Fruit fly (Drosophila melanogaster) whole organism, prepupa: Measurements from ENCODE around the gene yps.

Experiments
- Blimp-1 ChIP-seq: fragments of 200-800 bp; sonication (Bioruptor generic); optimal IDR thresholded peaks from 3 replicates; lab custom pipeline; 2017; ENCODE audit warnings: missing biosample characterization, missing genetic modification characterization, mild to moderate bottlenecking, moderate library complexity, missing genetic modification reagents
- CG10669 ChIP-seq: fragments of 200-800 bp; sonication (Bioruptor generic); optimal IDR thresholded peaks from 3 replicates; lab custom pipeline; 2018; ENCODE audit warnings: missing biosample characterization, mild to moderate bottlenecking, missing genetic modification characterization, moderate library complexity
- CG11294 ChIP-seq: fragments of 200-800 bp; sonication (Bioruptor generic); IDR thresholded peaks from 2 replicates; pipeline ENCODE4 v1.3.6; 2022; ENCODE audit warnings: missing biosample characterization, missing genetic modification characterization
- CG11762 ChIP-seq: fragments of 200-800 bp; sonication (Bioruptor generic); optimal IDR thresholded peaks from 3 replicates; lab custom pipeline; 2016; ENCODE audit warnings: missing biosample characterization, missing genetic modification characterization; ENCODE audit not compliant: insufficient read depth
- CG11902 ChIP-seq: fragments of 200-800 bp; sonication (Bioruptor generic); optimal IDR thresholded peaks from 3 replicates; lab custom pipeline; 2016; ENCODE audit warnings: missing biosample characterization, missing genetic modification characterization
- CG15336 ChIP-seq: fragments of 200-800 bp; sonication (Bioruptor generic); IDR thresholded peaks from 2 replicates; pipeline ENCODE4 v1.3.6; 2022; ENCODE audit warnings: missing biosample characterization, missing genetic modification characterization
- CG16779 ChIP-seq: fragments of 200-800 bp; sonication (Bioruptor generic); optimal IDR thresholded peaks from 3 replicates; lab custom pipeline; 2017; ENCODE audit warnings: missing biosample characterization, mild to moderate bottlenecking, missing genetic modification characterization
- CG3032 ChIP-seq: fragments of 200-800 bp; optimal IDR thresholded peaks from 2 replicates; lab custom pipeline; 2019; ENCODE audit warnings: missing biosample characterization, mild to moderate bottlenecking, missing genetic modification characterization, moderate library complexity
- CG32006 ChIP-seq: fragments of 200-800 bp; sonication (Bioruptor generic); optimal IDR thresholded peaks from 3 replicates; lab custom pipeline; 2017; ENCODE audit warnings: missing biosample characterization, mild to moderate bottlenecking, missing genetic modification characterization
- CG3919 ChIP-seq: fragments of 200-800 bp; sonication (Bioruptor generic); optimal IDR thresholded peaks from 3 replicates; lab custom pipeline; 2016; ENCODE audit warnings: missing biosample characterization, missing genetic modification characterization
- CG4318 ChIP-seq: fragments of 200-800 bp; sonication (Bioruptor generic); optimal IDR thresholded peaks from 3 replicates; lab custom pipeline; 2017; ENCODE audit warnings: missing biosample characterization, mild to moderate bottlenecking, missing genetic modification characterization
- CG6276 ChIP-seq: fragments of 200-800 bp; sonication (Bioruptor generic); optimal IDR thresholded peaks from 2 replicates; lab custom pipeline; 2017; ENCODE audit warnings: missing biosample characterization, mild to moderate bottlenecking, missing genetic modification characterization
- CG6792 ChIP-seq: fragments of 200-800 bp; sonication (Bioruptor generic); optimal IDR thresholded peaks from 3 replicates; lab custom pipeline; 2016; ENCODE audit warnings: missing biosample characterization, missing genetic modification characterization
- CG6808 ChIP-seq: fragments of 200-800 bp; sonication (Bioruptor generic); optimal IDR thresholded peaks from 3 replicates; lab custom pipeline; 2017; ENCODE audit warnings: missing biosample characterization, missing genetic modification characterization, mild to moderate bottlenecking, moderate library complexity, missing genetic modification reagents
- CG7368 ChIP-seq: fragments of 200-800 bp; sonication (Bioruptor generic); optimal IDR thresholded peaks from 3 replicates; lab custom pipeline; 2016; ENCODE audit warnings: missing biosample characterization, missing genetic modification characterization
- CG8119 ChIP-seq: fragments of 200-800 bp; sonication (Bioruptor generic); IDR thresholded peaks from 3 replicates; pipeline ENCODE4 v1.3.6; 2022; ENCODE audit warnings: missing biosample characterization, missing genetic modification characterization
- CG8319 ChIP-seq: fragments of 200-800 bp; sonication (Bioruptor generic); optimal IDR thresholded peaks from 3 replicates; lab custom pipeline; 2016; ENCODE audit warnings: missing biosample characterization, missing genetic modification characterization
- CG8632 ChIP-seq: fragments of 200-800 bp; sonication (Bioruptor generic); optimal IDR thresholded peaks from 3 replicates; lab custom pipeline; 2016; ENCODE audit warnings: missing biosample characterization, missing genetic modification characterization
- CG9139 ChIP-seq: fragments of 200-800 bp; sonication (Bioruptor generic); optimal IDR thresholded peaks from 3 replicates; lab custom pipeline; 2017; ENCODE audit warnings: missing biosample characterization, mild to moderate bottlenecking, missing genetic modification characterization
- Eip75B ChIP-seq: fragments of 200-800 bp; sonication (Bioruptor generic); optimal IDR thresholded peaks from 3 replicates; lab custom pipeline; 2016; ENCODE audit warnings: missing biosample characterization, missing genetic modification characterization
- Eip78C ChIP-seq: fragments of 200-800 bp; sonication (Bioruptor generic); peaks from one replicate; lab custom pipeline; 2016; ENCODE audit warnings: missing biosample characterization, missing genetic modification characterization
- Eip93F ChIP-seq: fragments of 200-800 bp; sonication (Bioruptor generic); optimal IDR thresholded peaks from 2 replicates; lab custom pipeline; 2016; ENCODE audit warnings: missing biosample characterization, mild to moderate bottlenecking, missing genetic modification characterization
- Gug ChIP-seq: fragments of 200-800 bp; sonication (Bioruptor generic); IDR thresholded peaks from 2 replicates; pipeline ENCODE4 v1.3.6; 2022; ENCODE audit warnings: missing biosample characterization, missing genetic modification characterization
- Hr38 ChIP-seq: sonication (Bioruptor generic); optimal IDR thresholded peaks from 2 replicates; lab custom pipeline; 2016; ENCODE audit warnings: missing biosample characterization, missing genetic modification characterization
- Hr39 ChIP-seq: fragments of 200-800 bp; sonication (Bioruptor generic); optimal IDR thresholded peaks from 2 replicates; lab custom pipeline; 2016; ENCODE audit warnings: missing biosample characterization, missing genetic modification characterization
- Hr4 ChIP-seq: fragments of 200-800 bp; sonication (Bioruptor generic); optimal IDR thresholded peaks from 3 replicates; lab custom pipeline; 2016; ENCODE audit warnings: missing biosample characterization, missing genetic modification characterization
- Met ChIP-seq: fragments of 200-800 bp; sonication (Bioruptor generic); optimal IDR thresholded peaks from 3 replicates; lab custom pipeline; 2016; ENCODE audit warnings: missing biosample characterization, missing genetic modification characterization
- OdsH ChIP-seq: fragments of 200-800 bp; sonication (Bioruptor generic); optimal IDR thresholded peaks from 3 replicates; lab custom pipeline; 2016; ENCODE audit warnings: missing biosample characterization, missing genetic modification characterization
- Sox102F ChIP-seq: fragments of 200-800 bp; sonication (Bioruptor generic); optimal IDR thresholded peaks from 2 replicates; lab custom pipeline; 2016; ENCODE audit warnings: missing biosample characterization, mild to moderate bottlenecking, missing genetic modification characterization
- Sox14 ChIP-seq: fragments of 200-800 bp; sonication (Bioruptor generic); optimal IDR thresholded peaks from 3 replicates; lab custom pipeline; 2016; ENCODE audit warnings: missing biosample characterization, missing genetic modification characterization
- Sox15 ChIP-seq: fragments of 200-800 bp; sonication (Bioruptor generic); optimal IDR thresholded peaks from 3 replicates; lab custom pipeline; 2016; ENCODE audit warnings: missing biosample characterization, missing genetic modification characterization
- achi ChIP-seq: fragments of 200-800 bp; sonication (Bioruptor generic); optimal IDR thresholded peaks from 3 replicates; lab custom pipeline; 2016; ENCODE audit warnings: missing biosample characterization, missing genetic modification characterization
- acj6 ChIP-seq: fragments of 200-800 bp; sonication (Bioruptor generic); optimal IDR thresholded peaks from 3 replicates; lab custom pipeline; 2016; ENCODE audit warnings: missing biosample characterization, missing genetic modification characterization
- cyc ChIP-seq: fragments of 200-800 bp; sonication (Bioruptor generic); optimal IDR thresholded peaks from 3 replicates; lab custom pipeline; 2016; ENCODE audit warnings: missing biosample characterization, missing genetic modification characterization
- dac ChIP-seq: fragments of 200-800 bp; sonication (Bioruptor generic); optimal IDR thresholded peaks from 2 replicates; lab custom pipeline; 2017; ENCODE audit warnings: missing biosample characterization, mild to moderate bottlenecking, missing genetic modification characterization
- dsx ChIP-seq: fragments of 200-800 bp; optimal IDR thresholded peaks from 3 replicates; lab custom pipeline; 2019; ENCODE audit warnings: missing biosample characterization, mild to moderate bottlenecking, missing genetic modification characterization, moderate library complexity; ENCODE audit not compliant: poor library complexity, severe bottlenecking
- eg ChIP-seq: fragments of 200-800 bp; sonication (Bioruptor generic); IDR thresholded peaks from 3 replicates; pipeline ENCODE4 v1.3.6; 2022; ENCODE audit warnings: missing biosample characterization, missing genetic modification characterization
- fd59A ChIP-seq: fragments of 200-800 bp; sonication (Bioruptor generic); optimal IDR thresholded peaks from 2 replicates; lab custom pipeline; 2017; ENCODE audit warnings: missing biosample characterization, mild to moderate bottlenecking, missing genetic modification characterization, missing genetic modification reagents
- lz ChIP-seq: fragments of 200-800 bp; sonication (Bioruptor generic); optimal IDR thresholded peaks from 3 replicates; lab custom pipeline; 2016; ENCODE audit warnings: missing biosample characterization, missing genetic modification characterization
- net ChIP-seq: fragments of 200-800 bp; sonication (Bioruptor generic); optimal IDR thresholded peaks from 3 replicates; lab custom pipeline; 2016; ENCODE audit warnings: missing biosample characterization, missing genetic modification characterization
- pdm3 ChIP-seq: fragments of 200-800 bp; sonication (Bioruptor generic); optimal IDR thresholded peaks from 3 replicates; lab custom pipeline; 2016; ENCODE audit warnings: missing biosample characterization, missing genetic modification characterization
- salr ChIP-seq, 2 experiments: fragments of 200-800 bp; sonication (Bioruptor generic); optimal IDR thresholded peaks; 3 replicates each; lab custom pipeline; 2016 to 2018; ENCODE audit warnings: missing biosample characterization in 2 of 2, missing genetic modification characterization in 2 of 2, mild to moderate bottlenecking in 1 of 2
- spab ChIP-seq: fragments of 200-800 bp; sonication (Bioruptor generic); optimal IDR thresholded peaks from 2 replicates; lab custom pipeline; 2017; ENCODE audit warnings: missing biosample characterization, mild to moderate bottlenecking, missing genetic modification characterization, missing genetic modification reagents
- ss ChIP-seq, 2 experiments: fragments of 200-800 bp; sonication (Bioruptor generic); optimal IDR thresholded peaks; 2 replicates in 1 of 2; 3 replicates in 1 of 2; lab custom pipeline; 2017 to 2018; ENCODE audit warnings: mild to moderate bottlenecking in 2 of 2, missing biosample characterization in 2 of 2, missing genetic modification characterization in 2 of 2, moderate library complexity in 1 of 2
- topi ChIP-seq: fragments of 200-800 bp; sonication (Bioruptor generic); optimal IDR thresholded peaks from 3 replicates; lab custom pipeline; 2016; ENCODE audit warnings: missing biosample characterization, missing genetic modification characterization
- vri ChIP-seq: fragments of 200-800 bp; sonication (Bioruptor generic); optimal IDR thresholded peaks from 3 replicates; lab custom pipeline; 2016; ENCODE audit warnings: missing biosample characterization, mild to moderate bottlenecking, missing genetic modification characterization

Gene yps

dm6 chr3L:12138113-12138899 lies 13.4 kb upstream of the yps start, which contains the start of the genes ND-SGDH and RhoGAP68F (continued):
- TF ChIP-seq OdsH (GFP tag; lab: Kevin White, UChicago) (peak; percentile 79), spab (GFP tag; lab: Kevin White, UChicago) (peak; percentile 28), eg (peak; percentile 67; the same call in 2 of the 3 replicates), CG4318 (GFP tag; lab: Kevin White, UChicago) (no peak), dsx (GFP tag; lab: Kevin White, UChicago) (peak; percentile 66), Hr4 (GFP tag; lab: Kevin White, UChicago) (peak; percentile 76), vri (GFP tag; lab: Kevin White, UChicago) (peak; percentile 18), Gug (GFP tag; lab: Robert Waterston, UW) (peak; percentile 36; the same call in 1 of the 2 replicates), CG6808 (GFP tag; lab: Kevin White, UChicago) (peak; percentile 52), Eip78C (GFP tag; lab: Kevin White, UChicago) (peak; percentile 79), Met (GFP tag; lab: Kevin White, UChicago) (peak; percentile 79), Blimp-1 (no peak), achi (GFP tag; lab: Kevin White, UChicago) (peak; percentile 77), salr (GFP tag; optimal IDR thresholded peaks at IDR 0.05; lab: Kevin White, UChicago) (peak in 1 of 2 experiments; percentile 33), CG32006 (peak; percentile 67), CG10669 (GFP tag; lab: Kevin White, UChicago) (peak; percentile 69), cyc (GFP tag; lab: Kevin White, UChicago) (peak; percentile 76), CG8632 (peak; percentile 21), CG8119 (peak; percentile 59; the same call in 1 of the 3 replicates), CG6792 (GFP tag; lab: Kevin White, UChicago) (peak; percentile 68), CG16779 (no peak), CG11762 (GFP tag; lab: Kevin White, UChicago) (peak; percentile 48), CG11294 (GFP tag; lab: Robert Waterston, UW) (peak; percentile 62; the same call in 1 of the 2 replicates), Hr39 (GFP tag; lab: Kevin White, UChicago) (peak; percentile 84)

- TF ChIP-seq dsx (GFP tag; lab: Kevin White, UChicago) (peak; percentile 69), CG11762 (GFP tag; lab: Kevin White, UChicago) (peak; percentile 31), acj6 (GFP tag; lab: Kevin White, UChicago) (peak; percentile 56), OdsH (GFP tag; lab: Kevin White, UChicago) (peak; percentile 64), CG3919 (peak; percentile 72), CG32006 (peak; percentile 11), Hr38 (no peak), CG11902 (GFP tag; lab: Kevin White, UChicago) (peak; percentile 30), Sox102F (no peak), Eip75B (GFP tag; lab: Kevin White, UChicago) (peak; percentile 59), topi (GFP tag; lab: Kevin White, UChicago) (peak; percentile 76), Eip93F (GFP tag; lab: Kevin White, UChicago) (peak; percentile 18), Hr39 (GFP tag; lab: Kevin White, UChicago) (peak; percentile 26), CG15336 (GFP tag; lab: Robert Waterston, UW) (peak; percentile 48), CG6792 (GFP tag; lab: Kevin White, UChicago) (peak; percentile 52), lz (GFP tag; lab: Kevin White, UChicago) (peak; percentile 61), CG11294 (GFP tag; lab: Robert Waterston, UW) (no peak), Sox15 (no peak), Blimp-1 (no peak), cyc (GFP tag; lab: Kevin White, UChicago) (peak; percentile 72), Met (GFP tag; lab: Kevin White, UChicago) (peak; percentile 66), CG9139 (GFP tag; lab: Kevin White, UChicago) (no peak), CG7368 (GFP tag; lab: Kevin White, UChicago) (peak; percentile 42), CG8319 (peak; percentile 14), Sox14 (peak; percentile 43), CG4318 (GFP tag; lab: Kevin White, UChicago) (no peak), pdm3 (GFP tag; lab: Kevin White, UChicago) (peak; percentile 63), CG6808 (GFP tag; lab: Kevin White, UChicago) (no peak), fd59A (GFP tag; lab: Kevin White, UChicago) (no peak), CG8632 (peak; percentile 44), CG6276 (GFP tag; lab: Kevin White, UChicago) (no peak), ss (GFP tag; optimal IDR thresholded peaks at IDR 0.05; lab: Kevin White, UChicago) (peak; percentile 12 to 66), CG3032 (peak; percentile 68), net (GFP tag; lab: Kevin White, UChicago) (no peak), dac (GFP tag; lab: Kevin White, UChicago) (no peak)
Measured at dm6 chr3L:12136630-12137029, 11.7 kb upstream of the yps start, which contains the start of the genes CG5645 and Atg12. Gene CG5645 (minus strand): TSS chr3L:12136706. Gene Atg12 (plus strand): TSS chr3L:12136967.
